Worm (Caenorhabditis elegans): Measurements from ENCODE around the gene C45G7.4.

ce11 chrIV:2407704-2408103 is 25.1 kb upstream of the C45G7.4 start:
- no peak for TF ChIP-seq cog-1 (tag; optimal IDR thresholded peaks at IDR 0.05)
- TF ChIP-seq tab-1 (GFP tag; IDR thresholded peaks at IDR 0.05): no peak
- no peak for TF ChIP-seq flt-1 (GFP tag; IDR thresholded peaks at IDR 0.05)
- TF ChIP-seq T22C8.4 (GFP tag; IDR thresholded peaks at IDR 0.05): no peak
